Worm (Caenorhabditis elegans) whole organism, L2 larva: ENCODE data around the gene ZK355.2.

ENCODE experiments used
- ama-1 ChIP-seq: fragments of 150-350 bp; optimal IDR thresholded peaks from 2 replicates; lab custom pipeline; 2018; ENCODE audit warnings: inconsistent platforms
- ceh-16 ChIP-seq: fragments of 150-350 bp; optimal IDR thresholded peaks from 2 replicates; lab custom pipeline; 2014; ENCODE audit warnings: missing biosample characterization, missing genetic modification characterization
- elt-1 ChIP-seq: fragments of 150-350 bp; optimal IDR thresholded peaks from 2 replicates; lab custom pipeline; 2014; ENCODE audit warnings: missing biosample characterization, missing genetic modification characterization
- lin-13 ChIP-seq: fragments of 150-350 bp; optimal IDR thresholded peaks from 2 replicates; lab custom pipeline; 2014; ENCODE audit warnings: missing biosample characterization, missing genetic modification reagents, missing genetic modification characterization
- lin-39 ChIP-seq: fragments of 150-350 bp; optimal IDR thresholded peaks from 2 replicates; lab custom pipeline; 2014; ENCODE audit warnings: missing biosample characterization, missing genetic modification reagents, missing genetic modification characterization
- nhr-11 ChIP-seq: fragments of 150-350 bp; optimal IDR thresholded peaks from 2 replicates; lab custom pipeline; 2014; ENCODE audit warnings: missing biosample characterization, missing genetic modification characterization
- nhr-6 ChIP-seq: fragments of 150-350 bp; optimal IDR thresholded peaks from 2 replicates; lab custom pipeline; 2014; ENCODE audit warnings: missing biosample characterization, missing genetic modification characterization
- sma-3 ChIP-seq: sonication (generic microtip); optimal IDR thresholded peaks from 2 replicates; lab custom pipeline; 2016; ENCODE audit warnings: missing genetic modification reagents, missing genetic modification characterization, missing compliant biosample characterization
- unc-39 ChIP-seq: fragments of 150-350 bp; optimal IDR thresholded peaks from 2 replicates; lab custom pipeline; 2014; ENCODE audit warnings: missing biosample characterization, missing genetic modification characterization
- unc-55 ChIP-seq: fragments of 150-350 bp; sonication (generic microtip); optimal IDR thresholded peaks from 3 replicates; lab custom pipeline; 2014; ENCODE audit warnings: missing biosample characterization, missing genetic modification reagents, missing genetic modification characterization
- unc-62 ChIP-seq: fragments of 150-350 bp; optimal IDR thresholded peaks from 2 replicates; lab custom pipeline; 2014; ENCODE audit warnings: missing biosample characterization, missing genetic modification reagents, missing genetic modification characterization
- zag-1 ChIP-seq: fragments of 150-350 bp; optimal IDR thresholded peaks from 2 replicates; lab custom pipeline; 2014; ENCODE audit warnings: missing biosample characterization, missing genetic modification characterization
- ztf-11 ChIP-seq: sonication (generic microtip); optimal IDR thresholded peaks from 2 replicates; lab custom pipeline; 2017; ENCODE audit warnings: missing biosample characterization, missing genetic modification characterization

- no peak for TF ChIP-seq nhr-6 (tag; lab: Kevin White, UChicago)
- no peak for TF ChIP-seq unc-55 (GFP tag; lab: Kevin White, UChicago)
- no peak for TF ChIP-seq zag-1 (tag; lab: Kevin White, UChicago)
- TF ChIP-seq lin-13 (GFP tag; lab: Kevin White, UChicago): no peak
- no peak for TF ChIP-seq nhr-11 (tag; lab: Kevin White, UChicago)
- no peak for TF ChIP-seq ama-1 (lab: Kevin White, UChicago)
- no peak for TF ChIP-seq ztf-11
- no peak for TF ChIP-seq elt-1 (tag; lab: Kevin White, UChicago)
- no peak for TF ChIP-seq ceh-16 (tag; lab: Kevin White, UChicago)
- no peak for TF ChIP-seq unc-39
- TF ChIP-seq unc-62 (GFP tag; lab: Kevin White, UChicago): no peak
- TF ChIP-seq sma-3 (GFP tag; lab: Kevin White, UChicago): no peak
- no peak for TF ChIP-seq lin-39
Observed at ce11 chrII:2955656-2956115, 32.0 kb downstream of the ZK355.2 start, which contains the start of gene irld-48.
